Worm (Caenorhabditis elegans): ENCODE results near the gene Y34F4.3.

- TF ChIP-seq dao-5 (tag; optimal IDR thresholded peaks at IDR 0.05) = no peak
- no peak for TF ChIP-seq him-1 (tag; optimal IDR thresholded peaks at IDR 0.05)
Observed at ce11 chrIII:1059961-1060360, 44.0 kb upstream of the Y34F4.3 start, which contains the start of gene BE0003N10.6.

Data from whole organism, L4/young adult.